Worm (Caenorhabditis elegans) whole organism, mixed stage, embryonic: ENCODE results near the gene usp-14.
A peak's percentile ranks its signal among the peaks of the same experiment; 100 is the strongest.

ENCODE experiments used
- M03D4.4 ChIP-seq: sonication (generic microtip); optimal IDR thresholded peaks from 2 replicates; lab custom pipeline; 2017; ENCODE audit warnings: mild to moderate bottlenecking, missing genetic modification characterization, missing compliant biosample characterization
- bed-3 ChIP-seq: fragments of 200-800 bp; sonication (Bioruptor generic); optimal IDR thresholded peaks from 3 replicates; lab custom pipeline; 2018; ENCODE audit warnings: mild to moderate bottlenecking, missing genetic modification characterization, moderate library complexity, missing compliant biosample characterization
- blmp-1 ChIP-seq: fragments of 150-350 bp; optimal IDR thresholded peaks from 2 replicates; lab custom pipeline; 2014; ENCODE audit warnings: missing biosample characterization, missing genetic modification characterization
- ceh-39 ChIP-seq: fragments of 150-350 bp; optimal IDR thresholded peaks from 2 replicates; lab custom pipeline; 2014; ENCODE audit warnings: missing biosample characterization, missing genetic modification characterization
- ceh-43 ChIP-seq: fragments of 200-800 bp; sonication (Bioruptor generic); optimal IDR thresholded peaks from 2 replicates; lab custom pipeline; 2018; ENCODE audit warnings: mild to moderate bottlenecking, missing genetic modification characterization, moderate library complexity, missing compliant biosample characterization
- ceh-83 ChIP-seq: fragments of 200-800 bp; sonication (Bioruptor generic); optimal IDR thresholded peaks from 2 replicates; lab custom pipeline; 2018; ENCODE audit warnings: mild to moderate bottlenecking, missing genetic modification characterization, missing compliant biosample characterization
- ces-1 ChIP-seq: fragments of 150-350 bp; optimal IDR thresholded peaks from 2 replicates; lab custom pipeline; 2014; ENCODE audit warnings: missing biosample characterization, missing genetic modification reagents, missing genetic modification characterization
- cnd-1 ChIP-seq: fragments of 200-800 bp; sonication (Bioruptor generic); optimal IDR thresholded peaks from 2 replicates; lab custom pipeline; 2018; ENCODE audit warnings: mild to moderate bottlenecking, missing genetic modification characterization, missing compliant biosample characterization
- drap-1 ChIP-seq: fragments of 200-800 bp; sonication (Bioruptor generic); optimal IDR thresholded peaks from 3 replicates; lab custom pipeline; 2018; ENCODE audit warnings: mild to moderate bottlenecking, missing genetic modification characterization, missing compliant biosample characterization
- elt-1 ChIP-seq: sonication (generic microtip); optimal IDR thresholded peaks from 2 replicates; lab custom pipeline; 2017; ENCODE audit warnings: missing genetic modification characterization, mild to moderate bottlenecking, missing compliant biosample characterization, antibody characterized with exemption, moderate library complexity, borderline replicate concordance; ENCODE audit not compliant: insufficient read depth
- elt-3 ChIP-seq: fragments of 150-350 bp; optimal IDR thresholded peaks from 2 replicates; lab custom pipeline; 2014; ENCODE audit warnings: missing biosample characterization, missing genetic modification characterization
- flh-1 ChIP-seq: fragments of 200-800 bp; sonication (Bioruptor generic); optimal IDR thresholded peaks from 2 replicates; lab custom pipeline; 2018; ENCODE audit warnings: mild to moderate bottlenecking, missing genetic modification characterization, moderate library complexity, missing compliant biosample characterization
- ham-2 ChIP-seq: fragments of 200-800 bp; sonication (Bioruptor generic); optimal IDR thresholded peaks from 2 replicates; lab custom pipeline; 2018; ENCODE audit warnings: mild to moderate bottlenecking, missing genetic modification characterization, missing compliant biosample characterization
- hlh-1 ChIP-seq: fragments of 150-350 bp; optimal IDR thresholded peaks from 2 replicates; lab custom pipeline; 2014; ENCODE audit warnings: missing biosample characterization, missing genetic modification reagents, missing genetic modification characterization
- lin-13 ChIP-seq: fragments of 150-350 bp; optimal IDR thresholded peaks from 2 replicates; lab custom pipeline; 2014; ENCODE audit warnings: missing biosample characterization, missing genetic modification characterization
- lin-32 ChIP-seq: fragments of 200-800 bp; sonication (Bioruptor generic); optimal IDR thresholded peaks from 2 replicates; lab custom pipeline; 2018; ENCODE audit warnings: mild to moderate bottlenecking, missing genetic modification characterization, missing compliant biosample characterization
- mab-5 ChIP-seq: fragments of 150-350 bp; optimal IDR thresholded peaks from 2 replicates; lab custom pipeline; 2014; ENCODE audit warnings: missing biosample characterization, missing genetic modification characterization
- mep-1 ChIP-seq: fragments of 150-350 bp; optimal IDR thresholded peaks from 2 replicates; lab custom pipeline; 2017; ENCODE audit warnings: missing biosample characterization, missing genetic modification reagents, missing genetic modification characterization, inconsistent platforms
- nhr-2 ChIP-seq: fragments of 150-350 bp; optimal IDR thresholded peaks from 2 replicates; lab custom pipeline; 2014; ENCODE audit warnings: missing biosample characterization, missing genetic modification characterization
- nhr-28 ChIP-seq: fragments of 150-350 bp; optimal IDR thresholded peaks from 2 replicates; lab custom pipeline; 2014; ENCODE audit warnings: missing biosample characterization, missing genetic modification characterization
- nhr-76 ChIP-seq: sonication (generic microtip); optimal IDR thresholded peaks from 2 replicates; lab custom pipeline; 2017; ENCODE audit warnings: missing biosample characterization, missing genetic modification characterization
- pha-4 ChIP-seq: fragments of 150-350 bp; optimal IDR thresholded peaks from 2 replicates; lab custom pipeline; 2018; ENCODE audit warnings: missing biosample characterization, missing genetic modification reagents, missing genetic modification characterization
- snpc-4 ChIP-seq: fragments of 150-350 bp; optimal IDR thresholded peaks from 2 replicates; lab custom pipeline; 2014; ENCODE audit warnings: missing biosample characterization, missing genetic modification characterization
- sptf-1 ChIP-seq: sonication (generic microtip); optimal IDR thresholded peaks from 2 replicates; lab custom pipeline; 2017; ENCODE audit warnings: mild to moderate bottlenecking, missing genetic modification characterization, moderate library complexity, missing compliant biosample characterization
- tbx-8 ChIP-seq: fragments of 200-800 bp; sonication (Bioruptor generic); optimal IDR thresholded peaks from 2 replicates; lab custom pipeline; 2018; ENCODE audit warnings: mild to moderate bottlenecking, missing genetic modification characterization, moderate library complexity, missing compliant biosample characterization
- zip-8 ChIP-seq: fragments of 150-350 bp; optimal IDR thresholded peaks from 2 replicates; lab custom pipeline; 2014; ENCODE audit warnings: missing biosample characterization, missing genetic modification characterization
- ztf-11 ChIP-seq: fragments of 150-350 bp; optimal IDR thresholded peaks from 2 replicates; lab custom pipeline; 2014; ENCODE audit warnings: missing biosample characterization, missing genetic modification characterization

The usp-14 gene

ce11 chrII:14495341-14495740 lies 6.9 kb upstream of the usp-14 start:
- no peak for TF ChIP-seq nhr-28 (tag; lab: Kevin White, UChicago)
- no peak for TF ChIP-seq ham-2
- TF ChIP-seq sptf-1 (tag; lab: Kevin White, UChicago) = no peak
- no peak for TF ChIP-seq ztf-11
- TF ChIP-seq blmp-1 (tag; lab: Kevin White, UChicago) = no peak
- no peak for TF ChIP-seq ceh-43
- no peak for TF ChIP-seq tbx-8
- TF ChIP-seq cnd-1 (tag; lab: Kevin White, UChicago) = no peak
- TF ChIP-seq mep-1 = no peak
- TF ChIP-seq elt-3 (tag; lab: Kevin White, UChicago) = no peak
- TF ChIP-seq mab-5 (tag; lab: Kevin White, UChicago) = no peak

- TF ChIP-seq tbx-8 = no peak
- TF ChIP-seq elt-1 (tag; lab: Kevin White, UChicago) = peak; percentile 85
- TF ChIP-seq, all 35 proteins: peak for 1
Measured at ce11 chrII:14494464-14494863, 6.0 kb upstream of the usp-14 start.

ce11 chrII:14494414-14494463 lies 5.8 kb upstream of the usp-14 start, which contains the start of gene cysl-2:
TSS of gene cysl-2 (minus strand) at chrII:14494451.
- TF ChIP-seq mep-1 = no peak
- no peak for TF ChIP-seq snpc-4
- no peak for TF ChIP-seq sptf-1 (tag; lab: Kevin White, UChicago)
- no peak for TF ChIP-seq blmp-1 (tag; lab: Kevin White, UChicago)
- no peak for TF ChIP-seq bed-3
- TF ChIP-seq ceh-83 (GFP tag; lab: Kevin White, UChicago) = no peak
- no peak for TF ChIP-seq mab-5 (tag; lab: Kevin White, UChicago)
- no peak for TF ChIP-seq zip-8 (tag; lab: Kevin White, UChicago)
- no peak for TF ChIP-seq lin-13 (tag; lab: Kevin White, UChicago)

ce11 chrII:14494014-14494413 lies 5.5 kb upstream of the usp-14 start:
- TF ChIP-seq ham-2 = no peak
- TF ChIP-seq nhr-2 (tag; lab: Kevin White, UChicago) = no peak
- TF ChIP-seq drap-1 (GFP tag; lab: Kevin White, UChicago) = no peak
- TF ChIP-seq tbx-8 = no peak
- TF ChIP-seq ceh-39 = no peak
- TF ChIP-seq pha-4 (tag; lab: Kevin White, UChicago) = no peak
- TF ChIP-seq nhr-76 = no peak
- no peak for TF ChIP-seq ztf-11
- TF ChIP-seq M03D4.4 (tag; lab: Kevin White, UChicago) = no peak

- no peak for TF ChIP-seq nhr-28 (tag; lab: Kevin White, UChicago)
- no peak for TF ChIP-seq flh-1 (GFP tag; lab: Kevin White, UChicago)
- TF ChIP-seq hlh-1 (tag; lab: Kevin White, UChicago) = no peak
- no peak for TF ChIP-seq lin-32 (GFP tag; lab: Kevin White, UChicago)
- TF ChIP-seq ceh-83 (GFP tag; lab: Kevin White, UChicago) = no peak
- TF ChIP-seq sptf-1 (tag; lab: Kevin White, UChicago) = no peak
- TF ChIP-seq mab-5 (tag; lab: Kevin White, UChicago) = no peak
- no peak for TF ChIP-seq nhr-76
- TF ChIP-seq elt-3 (tag; lab: Kevin White, UChicago) = no peak
- TF ChIP-seq ceh-43 = no peak
Measured at ce11 chrII:14492592-14493196, 4.2 kb upstream of the usp-14 start.

ce11 chrII:14489407-14489806 lies 919 bp upstream of the usp-14 start, which contains the start of gene vnut-1:
TSS of gene vnut-1 (plus strand) at chrII:14489802.
- TF ChIP-seq pha-4 (tag; lab: Kevin White, UChicago) = no peak
- TF ChIP-seq nhr-76 = no peak
- TF ChIP-seq mep-1 = no peak
- no peak for TF ChIP-seq sptf-1 (tag; lab: Kevin White, UChicago)
- TF ChIP-seq ceh-39 = no peak
- no peak for TF ChIP-seq ceh-83 (GFP tag; lab: Kevin White, UChicago)
- no peak for TF ChIP-seq M03D4.4 (tag; lab: Kevin White, UChicago)
- peak; percentile 58 for TF ChIP-seq blmp-1 (tag; lab: Kevin White, UChicago)
- TF ChIP-seq, all 35 proteins: peak for 1

- TF ChIP-seq ces-1 (no peak), flh-1 (GFP tag; lab: Kevin White, UChicago) (no peak), hlh-1 (tag; lab: Kevin White, UChicago) (no peak)
- TF ChIP-seq, all 35 proteins: peak for 0
Measured at ce11 chrII:14483813-14484212, 4.7 kb downstream of the usp-14 start.
